Fruit fly (Drosophila melanogaster) whole organism, embryonic: ENCODE results near the gene Tpst.

ENCODE experiments used
- BtbVII ChIP-seq: fragments of 200-800 bp; sonication (Bioruptor generic); optimal IDR thresholded peaks from 3 replicates; lab custom pipeline; 2017; ENCODE audit warnings: missing biosample characterization, mild to moderate bottlenecking, missing genetic modification characterization
- CG12155 ChIP-seq: fragments of 200-800 bp; sonication (Bioruptor generic); optimal IDR thresholded peaks from 3 replicates; lab custom pipeline; 2016; ENCODE audit warnings: missing biosample characterization, missing genetic modification characterization
- CG1602 ChIP-seq: fragments of 200-800 bp; sonication (Bioruptor generic); optimal IDR thresholded peaks from 3 replicates; lab custom pipeline; 2016; ENCODE audit warnings: missing biosample characterization, missing genetic modification characterization
- CG17328 ChIP-seq: fragments of 200-800 bp; sonication (Bioruptor generic); IDR thresholded peaks from 2 replicates; pipeline ENCODE4 v1.3.6; 2022; ENCODE audit warnings: missing biosample characterization, missing genetic modification characterization
- CG17612 ChIP-seq: fragments of 200-800 bp; sonication (Bioruptor generic); IDR thresholded peaks from 2 replicates; pipeline ENCODE4 v1.3.6; 2022; ENCODE audit warnings: missing biosample characterization, missing genetic modification characterization
- CG6272 ChIP-seq: fragments of 200-800 bp; sonication (Bioruptor generic); IDR thresholded peaks from 2 replicates; pipeline ENCODE4 v1.3.6; 2022; ENCODE audit warnings: missing biosample characterization, missing genetic modification characterization
- CG9932 ChIP-seq: fragments of 200-800 bp; sonication (Bioruptor generic); IDR thresholded peaks from 2 replicates; pipeline ENCODE4 v1.3.6; 2022; ENCODE audit warnings: missing biosample characterization, missing genetic modification characterization
- Camta ChIP-seq: fragments of 200-800 bp; sonication (Bioruptor generic); optimal IDR thresholded peaks from 2 replicates; lab custom pipeline; 2016; ENCODE audit warnings: missing biosample characterization, missing genetic modification characterization
- Elba2 ChIP-seq: fragments of 200-800 bp; sonication (Bioruptor generic); optimal IDR thresholded peaks from 3 replicates; lab custom pipeline; 2016; ENCODE audit warnings: missing biosample characterization, missing genetic modification characterization
- Ets97D ChIP-seq: fragments of 200-800 bp; sonication (Bioruptor generic); optimal IDR thresholded peaks from 3 replicates; lab custom pipeline; 2016; ENCODE audit warnings: missing biosample characterization, missing genetic modification characterization
- Hand ChIP-seq: fragments of 200-800 bp; sonication (Bioruptor generic); optimal IDR thresholded peaks from 2 replicates; lab custom pipeline; 2017; ENCODE audit warnings: mild to moderate bottlenecking, missing biosample characterization, missing genetic modification reagents, missing genetic modification characterization
- Med ChIP-seq: fragments of 200-800 bp; sonication (Bioruptor generic); peaks from one replicate; lab custom pipeline; 2016; ENCODE audit warnings: missing biosample characterization, missing genetic modification characterization, mild to moderate bottlenecking, inconsistent platforms, moderate library complexity
- Meics ChIP-seq: fragments of 200-800 bp; sonication (Bioruptor generic); optimal IDR thresholded peaks from 2 replicates; lab custom pipeline; 2017; ENCODE audit warnings: missing biosample characterization, mild to moderate bottlenecking, missing genetic modification characterization
- Rfx ChIP-seq: fragments of 200-800 bp; sonication (Bioruptor generic); IDR thresholded peaks from 2 replicates; pipeline ENCODE4 v1.3.6; 2022; ENCODE audit warnings: missing biosample characterization, missing genetic modification characterization
- Sox100B ChIP-seq: fragments of 200-800 bp; sonication (Bioruptor generic); optimal IDR thresholded peaks from 3 replicates; lab custom pipeline; 2018; ENCODE audit warnings: missing biosample characterization, mild to moderate bottlenecking, missing genetic modification characterization
- TFAM ChIP-seq: fragments of 200-800 bp; sonication (Bioruptor generic); optimal IDR thresholded peaks from 2 replicates; lab custom pipeline; 2017; ENCODE audit warnings: missing biosample characterization, missing genetic modification characterization, inconsistent platforms
- corto ChIP-seq: fragments of 200-800 bp; sonication (Bioruptor generic); optimal IDR thresholded peaks from 2 replicates; lab custom pipeline; 2016; ENCODE audit warnings: missing biosample characterization, mild to moderate bottlenecking, missing genetic modification characterization, moderate library complexity
- crc ChIP-seq: fragments of 200-800 bp; sonication (Bioruptor generic); optimal IDR thresholded peaks from 2 replicates; lab custom pipeline; 2016; ENCODE audit warnings: missing biosample characterization, missing genetic modification characterization
- danr ChIP-seq: fragments of 200-800 bp; sonication (Bioruptor generic); IDR thresholded peaks from 2 replicates; pipeline ENCODE4 v1.3.6; 2022; ENCODE audit warnings: missing biosample characterization, missing genetic modification characterization
- gem ChIP-seq: fragments of 200-800 bp; sonication (Bioruptor generic); optimal IDR thresholded peaks from 2 replicates; lab custom pipeline; 2019; ENCODE audit warnings: missing biosample characterization, mild to moderate bottlenecking, missing genetic modification characterization, moderate library complexity
- grn ChIP-seq: fragments of 200-800 bp; sonication (Bioruptor generic); optimal IDR thresholded peaks from 3 replicates; lab custom pipeline; 2017; ENCODE audit warnings: missing biosample characterization, missing genetic modification characterization
- gsb-n ChIP-seq: fragments of 200-800 bp; sonication (Bioruptor generic); optimal IDR thresholded peaks from 3 replicates; lab custom pipeline; 2018; ENCODE audit warnings: missing biosample characterization, mild to moderate bottlenecking, missing genetic modification characterization
- ham ChIP-seq: fragments of 200-800 bp; sonication (Bioruptor generic); IDR thresholded peaks from 2 replicates; pipeline ENCODE4 v1.3.6; 2022; ENCODE audit warnings: missing biosample characterization, missing genetic modification characterization
- insv ChIP-seq, 2 experiments: fragments of 200-800 bp; sonication (Bioruptor generic); optimal IDR thresholded peaks; 3 replicates each; lab custom pipeline; 2016 to 2018; ENCODE audit warnings: missing biosample characterization in 2 of 2, missing genetic modification characterization in 2 of 2
- nmo ChIP-seq: fragments of 200-800 bp; sonication (Bioruptor generic); optimal IDR thresholded peaks from 2 replicates; lab custom pipeline; 2018; ENCODE audit warnings: missing biosample characterization, mild to moderate bottlenecking, missing genetic modification characterization, moderate library complexity
- oc ChIP-seq: fragments of 200-800 bp; sonication (Bioruptor generic); optimal IDR thresholded peaks from 2 replicates; lab custom pipeline; 2018; ENCODE audit warnings: missing biosample characterization, mild to moderate bottlenecking, missing genetic modification characterization, moderate library complexity
- pan ChIP-seq, 4 experiments: fragments of >200 bp in 3 of 4; fragments of 200-800 bp in 1 of 4; sonication (Bioruptor generic) in 1 of 4; optimal IDR thresholded peaks in 3 of 4; IDR thresholded peaks in 1 of 4; 2 replicates each; pipeline versions ENCODE4 v1.3.6 to Lab custom; 2017 to 2022; ENCODE audit warnings: missing biosample characterization in 2 of 4, missing genetic modification characterization in 2 of 4, mixed read lengths in 1 of 4
- phol ChIP-seq: fragments of 200-800 bp; sonication (Bioruptor generic); optimal IDR thresholded peaks from 3 replicates; lab custom pipeline; 2018; ENCODE audit warnings: missing biosample characterization, mild to moderate bottlenecking, missing genetic modification characterization, moderate library complexity
- pita ChIP-seq: fragments of 200-800 bp; sonication (Bioruptor generic); optimal IDR thresholded peaks from 2 replicates; lab custom pipeline; 2017; ENCODE audit warnings: missing biosample characterization, mild to moderate bottlenecking, missing genetic modification characterization
- ro ChIP-seq: fragments of 200-800 bp; sonication (Bioruptor generic); IDR thresholded peaks from 2 replicates; pipeline ENCODE4 v1.3.6; 2022; ENCODE audit warnings: missing biosample characterization, missing genetic modification characterization
- row ChIP-seq: fragments of 200-800 bp; sonication (Bioruptor generic); IDR thresholded peaks from 3 replicates; pipeline ENCODE4 v1.3.6; 2022; ENCODE audit warnings: missing biosample characterization, missing genetic modification characterization
- run ChIP-seq: fragments of 200-800 bp; sonication (Bioruptor generic); optimal IDR thresholded peaks from 3 replicates; lab custom pipeline; 2018; ENCODE audit warnings: missing biosample characterization, mild to moderate bottlenecking, missing genetic modification characterization
- salm ChIP-seq: fragments of 200-800 bp; sonication (Bioruptor generic); optimal IDR thresholded peaks from 2 replicates; lab custom pipeline; 2018; ENCODE audit warnings: missing biosample characterization, mild to moderate bottlenecking, missing genetic modification characterization
- sisA ChIP-seq: fragments of 200-800 bp; sonication (Bioruptor generic); IDR thresholded peaks from 2 replicates; pipeline ENCODE4 v1.3.6; 2022; ENCODE audit warnings: missing biosample characterization, missing genetic modification characterization
- toy ChIP-seq: fragments of 200-800 bp; sonication (Bioruptor generic); IDR thresholded peaks from 2 replicates; pipeline ENCODE4 v1.3.6; 2022; ENCODE audit warnings: missing biosample characterization, missing genetic modification characterization
- vfl ChIP-seq: fragments of 200-800 bp; sonication (Bioruptor generic); optimal IDR thresholded peaks from 2 replicates; lab custom pipeline; 2016; ENCODE audit warnings: missing biosample characterization, missing genetic modification characterization

Gene Tpst

dm6 chrX:13529673-13530072 is 34.0 kb upstream of the Tpst start (continued):
- TF ChIP-seq Sox100B = no peak
- TF ChIP-seq TFAM (GFP tag; lab: Kevin White, UChicago) = no peak
- TF ChIP-seq Meics (GFP tag; lab: Kevin White, UChicago) = no peak
- no peak for TF ChIP-seq pan (optimal IDR thresholded peaks at IDR 0.05; lab: Kevin White, UChicago)
- TF ChIP-seq pan (GFP tag; optimal IDR thresholded peaks at IDR 0.05 in 1 of 2, IDR thresholded peaks at IDR 0.05 in 1 of 2) = peak in 1 of 2 experiments; percentile 11
- TF ChIP-seq gem (tag; lab: Kevin White, UChicago) = peak; percentile 32
- TF ChIP-seq Camta (GFP tag; lab: Kevin White, UChicago) = no peak
- TF ChIP-seq row (GFP tag; lab: Robert Waterston, UW) = peak; percentile 22; the same call in 1 of the 3 replicates
- TF ChIP-seq CG9932 (GFP tag; lab: Robert Waterston, UW) = no peak
- no peak for TF ChIP-seq grn (GFP tag; lab: Kevin White, UChicago)
- TF ChIP-seq, all 482 proteins: peak for 10

dm6 chrX:13530199-13530788 is 33.3 kb upstream of the Tpst start, which contains the start of gene CG44428:
CG44428 (minus strand) TSS chrX:13530249.
- TF ChIP-seq run (tag; lab: Kevin White, UChicago) (no peak), ham (no peak)

- TF ChIP-seq CG1602 (GFP tag; lab: Kevin White, UChicago) (no peak), toy (GFP tag; lab: Robert Waterston, UW) (no peak), Rfx (no peak), BtbVII (GFP tag; lab: Kevin White, UChicago) (no peak), danr (no peak)
These were observed 29.5 kb upstream of the Tpst start, which contains the start of gene CG15756 for dm6 chrX:13534100-13534499. CG15756 (plus strand) TSS chrX:13534400.

- TF ChIP-seq Ets97D (GFP tag; lab: Kevin White, UChicago) (no peak), nmo (no peak), CG17612 (GFP tag; lab: Robert Waterston, UW) (no peak), CG17328 (GFP tag; lab: Robert Waterston, UW) (no peak), crc (GFP tag; lab: Kevin White, UChicago) (no peak), vfl (GFP tag; lab: Kevin White, UChicago) (no peak), gsb-n (tag; lab: Kevin White, UChicago) (no peak), Hand (GFP tag; lab: Kevin White, UChicago) (no peak), sisA (no peak), CG12155 (GFP tag; lab: Kevin White, UChicago) (no peak), pita (GFP tag; lab: Kevin White, UChicago) (no peak), Elba2 (GFP tag; lab: Kevin White, UChicago) (no peak), insv (GFP tag; optimal IDR thresholded peaks at IDR 0.05; lab: Kevin White, UChicago) (no peak), salm (tag; lab: Kevin White, UChicago) (no peak), Camta (GFP tag; lab: Kevin White, UChicago) (no peak)
- TF ChIP-seq, all 482 proteins: peak for 0
These were observed 26.8 kb upstream of the Tpst start for dm6 chrX:13536776-13537175.

- TF ChIP-seq row (GFP tag; lab: Robert Waterston, UW) = 0 out of 3 replicates have a peak, but pooled peaks have one; percentile 6
- TF ChIP-seq Med (GFP tag; lab: Kevin White, UChicago) = peak; percentile 20
- no peak for TF ChIP-seq CG6272 (GFP tag; lab: Robert Waterston, UW)
- TF ChIP-seq phol (tag; lab: Kevin White, UChicago) = no peak
- no peak for TF ChIP-seq corto (GFP tag; lab: Kevin White, UChicago)
- peak; percentile 12 for TF ChIP-seq gem (tag; lab: Kevin White, UChicago)
- no peak for TF ChIP-seq oc
- TF ChIP-seq ro (GFP tag; lab: Robert Waterston, UW) = no peak
- TF ChIP-seq, all 482 proteins: peak for 3
These were observed 24.2 kb upstream of the Tpst start for dm6 chrX:13539448-13539847.
